Worm (Caenorhabditis elegans) whole organism, L3 larva: Measurements from ENCODE around the gene srw-145.

Experiments
- ceh-16 ChIP-seq: sonication (generic microtip); optimal IDR thresholded peaks from 2 replicates; lab custom pipeline; 2017; ENCODE audit warnings: missing biosample characterization, missing genetic modification characterization
- ceh-82 ChIP-seq: fragments of 150-350 bp; optimal IDR thresholded peaks from 2 replicates; lab custom pipeline; 2014; ENCODE audit warnings: missing biosample characterization, missing genetic modification characterization
- elt-1 ChIP-seq: fragments of 150-350 bp; optimal IDR thresholded peaks from 2 replicates; lab custom pipeline; 2014; ENCODE audit warnings: missing biosample characterization, missing genetic modification characterization
- fos-1 ChIP-seq: fragments of 150-350 bp; optimal IDR thresholded peaks from 2 replicates; lab custom pipeline; 2014; ENCODE audit warnings: missing biosample characterization, missing genetic modification characterization
- mml-1 ChIP-seq: fragments of 150-350 bp; sonication (generic microtip); optimal IDR thresholded peaks from 3 replicates; lab custom pipeline; 2014; ENCODE audit warnings: missing biosample characterization, missing genetic modification characterization
- nhr-11 ChIP-seq: fragments of 150-350 bp; optimal IDR thresholded peaks from 2 replicates; lab custom pipeline; 2014; ENCODE audit warnings: missing biosample characterization, missing genetic modification characterization
- nhr-237 ChIP-seq: fragments of 150-350 bp; optimal IDR thresholded peaks from 2 replicates; lab custom pipeline; 2014; ENCODE audit warnings: missing biosample characterization, missing genetic modification characterization
- nhr-25 ChIP-seq: sonication (generic microtip); optimal IDR thresholded peaks from 2 replicates; lab custom pipeline; 2017; ENCODE audit warnings: missing biosample characterization, missing genetic modification characterization
- pqm-1 ChIP-seq: fragments of 150-350 bp; optimal IDR thresholded peaks from 2 replicates; lab custom pipeline; 2017; ENCODE audit warnings: missing biosample characterization, missing genetic modification characterization, inconsistent platforms
- sea-2 ChIP-seq: fragments of 150-350 bp; sonication (generic microtip); optimal IDR thresholded peaks from 4 replicates; lab custom pipeline; 2014; ENCODE audit warnings: missing biosample characterization, missing genetic modification reagents, missing genetic modification characterization
- unc-62 ChIP-seq: fragments of 150-350 bp; sonication (generic microtip); optimal IDR thresholded peaks from 4 replicates; lab custom pipeline; 2014; ENCODE audit warnings: missing biosample characterization, missing genetic modification reagents, missing genetic modification characterization
- ztf-4 ChIP-seq: fragments of 150-350 bp; optimal IDR thresholded peaks from 2 replicates; lab custom pipeline; 2014; ENCODE audit warnings: missing biosample characterization, missing genetic modification characterization

- no peak for TF ChIP-seq nhr-237
- TF ChIP-seq nhr-25 (tag; lab: Kevin White, UChicago), result no peak
- TF ChIP-seq mml-1 (tag; lab: Kevin White, UChicago), result no peak
- no peak for TF ChIP-seq sea-2 (GFP tag; lab: Kevin White, UChicago)
- TF ChIP-seq pqm-1 (tag; lab: Kevin White, UChicago), result no peak
- TF ChIP-seq unc-62, result no peak
- TF ChIP-seq elt-1 (tag; lab: Kevin White, UChicago), result no peak
- TF ChIP-seq ztf-4 (tag; lab: Kevin White, UChicago), result no peak
- TF ChIP-seq ceh-82, result no peak
- TF ChIP-seq nhr-11 (tag; lab: Kevin White, UChicago), result no peak
- TF ChIP-seq fos-1, result no peak
- TF ChIP-seq ceh-16 (tag; lab: Kevin White, UChicago), result no peak
Measured at ce11 chrV:13931225-13931624, 5.7 kb upstream of the srw-145 start, which contains the start of gene C06B3.16.
